Worm (Caenorhabditis elegans): ENCODE measurements around the gene F55H2.8.

DNA sequence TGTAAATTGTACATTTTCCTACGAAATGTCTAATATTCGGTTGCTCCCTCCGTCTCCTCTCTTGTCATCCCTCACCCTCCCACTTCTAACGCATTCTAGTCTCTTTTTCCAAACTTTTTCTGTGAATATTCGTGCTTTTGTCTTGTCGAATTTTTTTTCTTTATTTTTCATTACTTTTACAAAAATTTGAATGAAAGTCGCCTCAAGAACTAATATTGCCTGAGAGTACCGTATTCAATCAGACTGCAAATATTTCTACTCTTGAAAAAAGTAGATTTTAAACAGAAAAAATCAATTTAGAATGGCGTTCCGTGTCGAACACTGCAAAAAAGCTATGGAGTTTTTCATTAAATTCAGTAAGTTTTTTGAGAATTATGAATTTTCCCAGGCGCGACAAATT lies 42.6 kb downstream of the F55H2.8 start, which contains the start of gene ZK1098.11:
- TF ChIP-seq B0310.2 (tag; optimal IDR thresholded peaks at IDR 0.05) (no peak), tbx-11 (GFP tag; IDR thresholded peaks at IDR 0.05) (no peak), F13C5.2 (tag; optimal IDR thresholded peaks at IDR 0.05) (no peak), hmbx-1 (tag; optimal IDR thresholded peaks at IDR 0.05) (no peak), ama-1 (optimal IDR thresholded peaks at IDR 0.05) (no peak)

Data from whole organism, early embryonic.